Fruit fly (Drosophila melanogaster) whole organism, adult: ENCODE data around the gene CG11889.

Experiments used
- CG11617 ChIP-seq: fragments of 200-800 bp; sonication (Bioruptor generic); optimal IDR thresholded peaks from 2 replicates; lab custom pipeline; 2017; ENCODE audit warnings: mild to moderate bottlenecking, missing biosample characterization, missing genetic modification reagents, missing genetic modification characterization
- CG12768 ChIP-seq: fragments of 200-800 bp; sonication (Bioruptor generic); optimal IDR thresholded peaks from 2 replicates; lab custom pipeline; 2017; ENCODE audit warnings: missing biosample characterization, missing genetic modification characterization, mild to moderate bottlenecking, moderate library complexity, missing genetic modification reagents
- CG14711 ChIP-seq: fragments of 200-800 bp; sonication (Bioruptor generic); optimal IDR thresholded peaks from 2 replicates; lab custom pipeline; 2018; ENCODE audit warnings: missing biosample characterization, mild to moderate bottlenecking, missing genetic modification characterization, moderate library complexity
- CG1620 ChIP-seq: fragments of 200-800 bp; sonication (Bioruptor generic); optimal IDR thresholded peaks from 2 replicates; lab custom pipeline; 2016; ENCODE audit warnings: missing biosample characterization, missing genetic modification characterization
- CG33017 ChIP-seq: fragments of 200-800 bp; sonication (Bioruptor generic); optimal IDR thresholded peaks from 2 replicates; lab custom pipeline; 2018; ENCODE audit warnings: missing biosample characterization, mild to moderate bottlenecking, missing genetic modification characterization, moderate library complexity
- CG5204 ChIP-seq: fragments of 200-800 bp; sonication (Bioruptor generic); optimal IDR thresholded peaks from 2 replicates; lab custom pipeline; 2016; ENCODE audit warnings: missing biosample characterization, missing genetic modification characterization
- CG7045 ChIP-seq: fragments of 200-800 bp; sonication (Bioruptor generic); optimal IDR thresholded peaks from 2 replicates; lab custom pipeline; 2017; ENCODE audit warnings: missing biosample characterization, mild to moderate bottlenecking, missing genetic modification characterization
- CG7101 ChIP-seq: fragments of 200-800 bp; sonication (Bioruptor generic); optimal IDR thresholded peaks from 2 replicates; lab custom pipeline; 2018; ENCODE audit warnings: missing biosample characterization, mild to moderate bottlenecking, missing genetic modification characterization, moderate library complexity
- Clk ChIP-seq: fragments of 200-800 bp; sonication (Bioruptor generic); optimal IDR thresholded peaks from 2 replicates; lab custom pipeline; 2017; ENCODE audit warnings: missing biosample characterization, missing genetic modification characterization
- Crg-1 ChIP-seq: fragments of 200-800 bp; sonication (Bioruptor generic); optimal IDR thresholded peaks from 2 replicates; lab custom pipeline; 2016; ENCODE audit warnings: missing biosample characterization, missing genetic modification characterization
- Hr96 ChIP-seq: fragments of 200-800 bp; sonication (Bioruptor generic); optimal IDR thresholded peaks from 2 replicates; lab custom pipeline; 2016; ENCODE audit warnings: missing biosample characterization, missing genetic modification characterization
- Mnt ChIP-seq: fragments of 200-800 bp; sonication (Bioruptor generic); optimal IDR thresholded peaks from 2 replicates; lab custom pipeline; 2016; ENCODE audit warnings: missing biosample characterization, mild to moderate bottlenecking, missing genetic modification characterization
- bab1 ChIP-seq: fragments of 200-800 bp; sonication (Bioruptor generic); optimal IDR thresholded peaks from 3 replicates; lab custom pipeline; 2019; ENCODE audit warnings: missing biosample characterization, mild to moderate bottlenecking, missing genetic modification characterization, moderate library complexity
- cic ChIP-seq: fragments of 200-800 bp; sonication (Bioruptor generic); optimal IDR thresholded peaks from 2 replicates; lab custom pipeline; 2017; ENCODE audit warnings: missing biosample characterization, mild to moderate bottlenecking, missing genetic modification characterization, moderate library complexity
- cnc ChIP-seq, 2 experiments: fragments of >200 bp; optimal IDR thresholded peaks; 2 replicates each; lab custom pipeline; 2017
- kay ChIP-seq: fragments of 200-800 bp; sonication (Bioruptor generic); peaks from one replicate; lab custom pipeline; 2016; ENCODE audit warnings: missing biosample characterization, missing genetic modification characterization, borderline replicate concordance
- ovo ChIP-seq: fragments of 200-800 bp; sonication (Bioruptor generic); optimal IDR thresholded peaks from 2 replicates; lab custom pipeline; 2016; ENCODE audit warnings: missing biosample characterization, missing genetic modification characterization
- pad ChIP-seq: fragments of 200-800 bp; sonication (Bioruptor generic); optimal IDR thresholded peaks from 3 replicates; lab custom pipeline; 2017; ENCODE audit warnings: missing biosample characterization, missing genetic modification characterization, mild to moderate bottlenecking, moderate library complexity, missing genetic modification reagents
- tj ChIP-seq: fragments of 200-800 bp; sonication (Bioruptor generic); optimal IDR thresholded peaks from 3 replicates; lab custom pipeline; 2017; ENCODE audit warnings: missing biosample characterization, mild to moderate bottlenecking, missing genetic modification characterization, moderate library complexity
- toe ChIP-seq: fragments of 200-800 bp; sonication (Bioruptor generic); optimal IDR thresholded peaks from 2 replicates; lab custom pipeline; 2016; ENCODE audit warnings: missing biosample characterization, missing genetic modification characterization

CG11889 gene

dm6 chr3R:25305822-25306544, 36.0 kb downstream of the CG11889 start:
- TF ChIP-seq CG33017 (tag; lab: Kevin White, UChicago), result no peak
- no peak for TF ChIP-seq Hr96 (GFP tag; lab: Kevin White, UChicago)
- no peak for TF ChIP-seq toe (GFP tag; lab: Kevin White, UChicago)
- no peak for TF ChIP-seq CG14711
- TF ChIP-seq CG12768 (GFP tag; lab: Kevin White, UChicago), result peak; percentile 23
- peak; percentile 28 for TF ChIP-seq tj (GFP tag; lab: Kevin White, UChicago)
- no peak for TF ChIP-seq CG11617
- TF ChIP-seq Clk (GFP tag; lab: Kevin White, UChicago), result no peak
- peak; percentile 95 for TF ChIP-seq kay (GFP tag; lab: Kevin White, UChicago)
- TF ChIP-seq cnc (optimal IDR thresholded peaks at IDR 0.05; lab: Kevin White, UChicago), result peak; percentile 54 to 91
- TF ChIP-seq cic, result peak; percentile 73
- TF ChIP-seq CG7101 (tag; lab: Kevin White, UChicago), result no peak
- no peak for TF ChIP-seq CG7045 (GFP tag; lab: Kevin White, UChicago)
- no peak for TF ChIP-seq ovo (GFP tag; lab: Kevin White, UChicago)
- no peak for TF ChIP-seq bab1 (GFP tag; lab: Kevin White, UChicago)

dm6 chr3R:25308228-25308627, 38.2 kb downstream of the CG11889 start, which contains the start of gene CG10550:
TSS of gene CG10550 (minus strand) at chr3R:25308391.
- TF ChIP-seq cic (peak; percentile 46), Mnt (peak; percentile 33), pad (no peak), CG11617 (no peak), tj (GFP tag; lab: Kevin White, UChicago) (no peak), Hr96 (GFP tag; lab: Kevin White, UChicago) (peak; percentile 1), CG12768 (GFP tag; lab: Kevin White, UChicago) (peak; percentile 61)

dm6 chr3R:25309175-25309574, 39.2 kb downstream of the CG11889 start:
- TF ChIP-seq bab1 (GFP tag; lab: Kevin White, UChicago), result no peak
- no peak for TF ChIP-seq pad
- peak; percentile 5 for TF ChIP-seq cic
- no peak for TF ChIP-seq CG7045 (GFP tag; lab: Kevin White, UChicago)

dm6 chr3R:25310843-25311242, 40.8 kb downstream of the CG11889 start, which contains the start of gene CG31099:
TSS of gene CG31099 (minus strand) at chr3R:25310943.
- TF ChIP-seq Clk (GFP tag; lab: Kevin White, UChicago) (no peak), ovo (GFP tag; lab: Kevin White, UChicago) (no peak), toe (GFP tag; lab: Kevin White, UChicago) (no peak), Mnt (no peak), CG11617 (no peak), CG33017 (tag; lab: Kevin White, UChicago) (no peak), CG7101 (tag; lab: Kevin White, UChicago) (no peak), kay (GFP tag; lab: Kevin White, UChicago) (no peak), cnc (optimal IDR thresholded peaks at IDR 0.05; lab: Kevin White, UChicago) (no peak), CG12768 (GFP tag; lab: Kevin White, UChicago) (no peak), Crg-1 (no peak), CG14711 (no peak), pad (no peak), CG7045 (GFP tag; lab: Kevin White, UChicago) (no peak), tj (GFP tag; lab: Kevin White, UChicago) (no peak), Hr96 (GFP tag; lab: Kevin White, UChicago) (no peak), CG1620 (no peak), CG5204 (GFP tag; lab: Kevin White, UChicago) (no peak), cic (no peak)

dm6 chr3R:25312583-25312982, 42.6 kb downstream of the CG11889 start:
- TF ChIP-seq ovo (GFP tag; lab: Kevin White, UChicago) (no peak), toe (GFP tag; lab: Kevin White, UChicago) (peak; percentile 26)

dm6 chr3R:25313771-25314170, 43.8 kb downstream of the CG11889 start, which contains the start of gene CG31087:
TSS of gene CG31087 (minus strand) at chr3R:25313833.
- TF ChIP-seq CG12768 (GFP tag; lab: Kevin White, UChicago) (no peak), Crg-1 (no peak), cic (peak; percentile 63), CG1620 (no peak)

- no peak for TF ChIP-seq ovo (GFP tag; lab: Kevin White, UChicago)
- TF ChIP-seq CG7101 (tag; lab: Kevin White, UChicago), result no peak
- peak; percentile 20 for TF ChIP-seq cic
- TF ChIP-seq kay (GFP tag; lab: Kevin White, UChicago), result peak; percentile 73
- no peak for TF ChIP-seq Clk (GFP tag; lab: Kevin White, UChicago)
- TF ChIP-seq CG7045 (GFP tag; lab: Kevin White, UChicago), result no peak
- no peak for TF ChIP-seq bab1 (GFP tag; lab: Kevin White, UChicago)
- TF ChIP-seq CG1620, result no peak
- no peak for TF ChIP-seq tj (GFP tag; lab: Kevin White, UChicago)
- TF ChIP-seq Mnt, result no peak
- no peak for TF ChIP-seq CG12768 (GFP tag; lab: Kevin White, UChicago)
- TF ChIP-seq CG5204 (GFP tag; lab: Kevin White, UChicago), result no peak
- TF ChIP-seq toe (GFP tag; lab: Kevin White, UChicago), result no peak
Measured at dm6 chr3R:25316016-25316415, 46.0 kb downstream of the CG11889 start, which contains the start of gene CG10559. TSS of gene CG10559 (minus strand) at chr3R:25316116.
